Worm (Caenorhabditis elegans) whole organism, L3 larva: ENCODE data around the gene nop-1.
A peak's percentile ranks its signal among the peaks of the same experiment; 100 is the strongest.

ENCODE experiments used
- R02D3.7 ChIP-seq: fragments of 150-350 bp; optimal IDR thresholded peaks from 2 replicates; lab custom pipeline; 2014; ENCODE audit warnings: missing biosample characterization, missing genetic modification characterization
- ZK546.5 ChIP-seq: sonication (generic microtip); optimal IDR thresholded peaks from 2 replicates; lab custom pipeline; 2017; ENCODE audit warnings: missing biosample characterization, missing genetic modification characterization
- aly-2 ChIP-seq: fragments of 150-350 bp; optimal IDR thresholded peaks from 2 replicates; lab custom pipeline; 2014; ENCODE audit warnings: missing biosample characterization, missing genetic modification characterization
- ama-1 ChIP-seq: fragments of 150-350 bp; optimal IDR thresholded peaks from 2 replicates; lab custom pipeline; 2018
- ceh-16 ChIP-seq: sonication (generic microtip); optimal IDR thresholded peaks from 2 replicates; lab custom pipeline; 2017; ENCODE audit warnings: missing biosample characterization, missing genetic modification characterization
- ceh-28 ChIP-seq: fragments of 150-350 bp; optimal IDR thresholded peaks from 2 replicates; lab custom pipeline; 2014; ENCODE audit warnings: missing biosample characterization, missing genetic modification reagents, missing genetic modification characterization
- ceh-82 ChIP-seq: fragments of 150-350 bp; optimal IDR thresholded peaks from 2 replicates; lab custom pipeline; 2014; ENCODE audit warnings: missing biosample characterization, missing genetic modification characterization
- ceh-9 ChIP-seq: sonication (generic microtip); optimal IDR thresholded peaks from 2 replicates; lab custom pipeline; 2018; ENCODE audit warnings: missing biosample characterization, missing genetic modification characterization
- daf-12 ChIP-seq: fragments of 150-350 bp; optimal IDR thresholded peaks from 2 replicates; lab custom pipeline; 2014; ENCODE audit warnings: missing biosample characterization, missing genetic modification reagents, missing genetic modification characterization
- egl-27 ChIP-seq: sonication (generic microtip); optimal IDR thresholded peaks from 4 replicates; lab custom pipeline; 2017; ENCODE audit warnings: missing biosample characterization, missing genetic modification reagents, missing genetic modification characterization
- egl-5 ChIP-seq: fragments of 150-350 bp; optimal IDR thresholded peaks from 2 replicates; lab custom pipeline; 2017; ENCODE audit warnings: missing biosample characterization, missing genetic modification reagents, missing genetic modification characterization, inconsistent platforms
- elt-1 ChIP-seq: fragments of 150-350 bp; optimal IDR thresholded peaks from 2 replicates; lab custom pipeline; 2014; ENCODE audit warnings: missing biosample characterization, missing genetic modification characterization
- elt-2 ChIP-seq: sonication (generic microtip); optimal IDR thresholded peaks from 2 replicates; lab custom pipeline; 2016; ENCODE audit warnings: missing genetic modification reagents, mild to moderate bottlenecking, missing genetic modification characterization, missing compliant biosample characterization
- elt-3 ChIP-seq, 3 experiments: fragments of 150-350 bp in 1 of 3; sonication (generic microtip) in 2 of 3; optimal IDR thresholded peaks; 2 replicates in 2 of 3; 4 replicates in 1 of 3; lab custom pipeline; 2014 to 2017; ENCODE audit warnings: missing biosample characterization in 3 of 3, missing genetic modification characterization in 3 of 3
- eor-1 ChIP-seq, 2 experiments: fragments of 150-350 bp; optimal IDR thresholded peaks; 2 replicates each; lab custom pipeline; 2014 to 2018; ENCODE audit warnings: missing biosample characterization in 2 of 2, missing genetic modification characterization in 2 of 2
- fkh-10 ChIP-seq: sonication (generic microtip); optimal IDR thresholded peaks from 2 replicates; lab custom pipeline; 2017; ENCODE audit warnings: missing biosample characterization, missing genetic modification reagents, missing genetic modification characterization
- fkh-2 ChIP-seq: fragments of 150-350 bp; optimal IDR thresholded peaks from 2 replicates; lab custom pipeline; 2014; ENCODE audit warnings: missing biosample characterization, missing genetic modification reagents, missing genetic modification characterization
- fos-1 ChIP-seq: fragments of 150-350 bp; optimal IDR thresholded peaks from 2 replicates; lab custom pipeline; 2014; ENCODE audit warnings: missing biosample characterization, missing genetic modification characterization
- hmg-11 ChIP-seq: sonication (generic microtip); optimal IDR thresholded peaks from 2 replicates; lab custom pipeline; 2016; ENCODE audit warnings: missing genetic modification characterization, missing compliant biosample characterization
- jun-1 ChIP-seq: fragments of 150-350 bp; optimal IDR thresholded peaks from 2 replicates; lab custom pipeline; 2014; ENCODE audit warnings: missing biosample characterization, missing genetic modification reagents, missing genetic modification characterization
- lin-15B ChIP-seq: fragments of 150-350 bp; optimal IDR thresholded peaks from 2 replicates; lab custom pipeline; 2014; ENCODE audit warnings: missing biosample characterization, missing genetic modification characterization
- lin-39 ChIP-seq: fragments of 150-350 bp; optimal IDR thresholded peaks from 2 replicates; lab custom pipeline; 2018; ENCODE audit warnings: missing biosample characterization, missing genetic modification reagents, missing genetic modification characterization
- lsy-12 ChIP-seq: sonication (generic microtip); optimal IDR thresholded peaks from 2 replicates; lab custom pipeline; 2016; ENCODE audit warnings: mild to moderate bottlenecking, missing genetic modification characterization, missing compliant biosample characterization
- mdl-1 ChIP-seq: fragments of 150-350 bp; optimal IDR thresholded peaks from 2 replicates; lab custom pipeline; 2014; ENCODE audit warnings: missing biosample characterization, missing genetic modification characterization
- nfya-1 ChIP-seq: sonication (generic microtip); optimal IDR thresholded peaks from 2 replicates; lab custom pipeline; 2017; ENCODE audit warnings: missing genetic modification characterization, mild to moderate bottlenecking, missing compliant biosample characterization, antibody characterized with exemption, moderate library complexity; ENCODE audit not compliant: insufficient read depth
- nhr-11 ChIP-seq: fragments of 150-350 bp; optimal IDR thresholded peaks from 2 replicates; lab custom pipeline; 2014; ENCODE audit warnings: missing biosample characterization, missing genetic modification characterization
- nhr-12 ChIP-seq: fragments of 150-350 bp; optimal IDR thresholded peaks from 2 replicates; lab custom pipeline; 2014; ENCODE audit warnings: missing biosample characterization, missing genetic modification characterization
- nhr-23 ChIP-seq: fragments of 150-350 bp; optimal IDR thresholded peaks from 2 replicates; lab custom pipeline; 2014; ENCODE audit warnings: missing biosample characterization, missing genetic modification reagents, missing genetic modification characterization
- nhr-237 ChIP-seq: fragments of 150-350 bp; optimal IDR thresholded peaks from 2 replicates; lab custom pipeline; 2014; ENCODE audit warnings: missing biosample characterization, missing genetic modification characterization
- nhr-25 ChIP-seq: sonication (generic microtip); optimal IDR thresholded peaks from 2 replicates; lab custom pipeline; 2017; ENCODE audit warnings: missing biosample characterization, missing genetic modification characterization
- nhr-28 ChIP-seq: fragments of 150-350 bp; optimal IDR thresholded peaks from 2 replicates; lab custom pipeline; 2014; ENCODE audit warnings: missing biosample characterization, missing genetic modification characterization
- nhr-43 ChIP-seq: sonication (generic microtip); optimal IDR thresholded peaks from 2 replicates; lab custom pipeline; 2016; ENCODE audit warnings: mild to moderate bottlenecking, missing genetic modification characterization, missing compliant biosample characterization; ENCODE audit not compliant: poor library complexity, severe bottlenecking
- nhr-67 ChIP-seq: fragments of 150-350 bp; optimal IDR thresholded peaks from 2 replicates; lab custom pipeline; 2014; ENCODE audit warnings: missing biosample characterization, missing genetic modification characterization
- nhr-76 ChIP-seq: fragments of 150-350 bp; sonication (generic microtip); optimal IDR thresholded peaks from 5 replicates; lab custom pipeline; 2014; ENCODE audit warnings: missing biosample characterization, missing genetic modification characterization
- nhr-77 ChIP-seq: fragments of 150-350 bp; optimal IDR thresholded peaks from 2 replicates; lab custom pipeline; 2014; ENCODE audit warnings: missing biosample characterization, missing genetic modification characterization
- pha-4 ChIP-seq: fragments of 150-350 bp; optimal IDR thresholded peaks from 2 replicates; lab custom pipeline; 2014; ENCODE audit warnings: missing biosample characterization, missing genetic modification reagents, missing genetic modification characterization
- pqm-1 ChIP-seq: fragments of 150-350 bp; optimal IDR thresholded peaks from 2 replicates; lab custom pipeline; 2017; ENCODE audit warnings: missing biosample characterization, missing genetic modification characterization, inconsistent platforms
- sea-2 ChIP-seq: fragments of 150-350 bp; sonication (generic microtip); optimal IDR thresholded peaks from 4 replicates; lab custom pipeline; 2014; ENCODE audit warnings: missing biosample characterization, missing genetic modification reagents, missing genetic modification characterization
- skn-1 ChIP-seq: fragments of 150-350 bp; optimal IDR thresholded peaks from 2 replicates; lab custom pipeline; 2014; ENCODE audit warnings: missing biosample characterization, missing genetic modification characterization
- snpc-4 ChIP-seq: fragments of 150-350 bp; optimal IDR thresholded peaks from 2 replicates; lab custom pipeline; 2014; ENCODE audit warnings: missing biosample characterization, missing genetic modification characterization
- tbx-2 ChIP-seq: sonication (generic microtip); optimal IDR thresholded peaks from 2 replicates; lab custom pipeline; 2016; ENCODE audit warnings: mild to moderate bottlenecking, missing genetic modification characterization, missing compliant biosample characterization
- unc-39 ChIP-seq: sonication (generic microtip); optimal IDR thresholded peaks from 4 replicates; lab custom pipeline; 2017; ENCODE audit warnings: missing biosample characterization, missing genetic modification characterization
- unc-62 ChIP-seq: fragments of 150-350 bp; sonication (generic microtip); optimal IDR thresholded peaks from 4 replicates; lab custom pipeline; 2014; ENCODE audit warnings: missing biosample characterization, missing genetic modification reagents, missing genetic modification characterization
- zag-1 ChIP-seq: fragments of 150-350 bp; optimal IDR thresholded peaks from 2 replicates; lab custom pipeline; 2014; ENCODE audit warnings: missing biosample characterization, missing genetic modification characterization
- ztf-11 ChIP-seq: fragments of 150-350 bp; optimal IDR thresholded peaks from 2 replicates; lab custom pipeline; 2014; ENCODE audit warnings: missing biosample characterization, missing genetic modification characterization
- ztf-4 ChIP-seq: fragments of 150-350 bp; optimal IDR thresholded peaks from 2 replicates; lab custom pipeline; 2014; ENCODE audit warnings: missing biosample characterization, missing genetic modification characterization

Gene nop-1

DNA sequence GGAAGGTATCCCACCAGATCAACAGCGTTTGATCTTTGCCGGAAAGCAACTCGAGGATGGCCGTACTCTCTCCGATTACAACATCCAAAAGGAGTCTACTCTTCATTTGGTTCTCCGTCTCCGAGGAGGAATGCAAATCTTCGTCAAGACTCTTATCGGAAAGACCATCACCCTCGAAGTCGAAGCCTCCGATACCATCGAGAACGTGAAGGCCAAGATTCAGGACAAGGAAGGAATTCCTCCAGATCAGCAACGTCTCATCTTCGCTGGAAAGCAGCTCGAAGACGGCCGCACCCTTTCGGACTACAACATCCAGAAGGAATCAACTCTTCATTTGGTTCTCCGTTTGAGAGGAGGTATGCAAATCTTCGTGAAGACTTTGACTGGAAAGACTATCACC, 16.4 kb upstream of the nop-1 start:
- peak; percentile 90 for TF ChIP-seq ama-1 (lab: Kevin White, UChicago)
- no peak for TF ChIP-seq pha-4 (tag; lab: Kevin White, UChicago)

DNA sequence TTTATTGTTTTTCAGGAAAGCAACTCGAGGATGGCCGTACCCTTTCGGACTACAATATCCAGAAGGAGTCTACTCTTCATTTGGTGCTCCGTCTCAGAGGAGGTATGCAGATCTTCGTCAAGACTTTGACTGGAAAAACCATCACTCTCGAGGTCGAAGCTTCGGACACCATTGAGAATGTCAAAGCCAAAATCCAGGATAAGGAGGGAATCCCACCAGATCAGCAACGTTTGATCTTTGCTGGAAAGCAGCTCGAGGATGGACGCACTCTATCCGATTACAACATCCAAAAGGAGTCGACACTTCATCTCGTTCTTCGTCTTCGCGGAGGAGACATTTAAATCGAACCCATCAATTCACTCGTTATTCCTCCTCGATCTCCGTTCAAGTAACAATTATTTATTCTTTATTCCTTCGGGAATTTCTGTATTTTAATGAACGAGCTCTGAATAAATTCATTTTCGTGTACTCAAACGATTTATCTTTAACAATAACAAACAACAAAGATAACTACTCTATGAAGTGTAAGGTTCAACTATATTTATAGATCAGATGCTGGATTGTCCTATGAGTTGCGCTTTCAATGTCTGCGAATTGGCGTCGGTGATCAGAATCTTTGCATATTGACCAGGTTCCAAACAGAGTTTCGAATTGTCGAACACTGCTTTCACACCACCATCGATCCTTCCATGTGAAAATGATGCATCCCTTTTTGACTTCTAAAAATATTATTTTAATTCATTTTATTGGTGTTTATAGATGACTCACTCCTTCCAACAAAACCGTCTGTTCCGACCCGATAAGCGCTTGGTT, 14.9 kb upstream of the nop-1 start:
- TF ChIP-seq fkh-2 (tag; lab: Kevin White, UChicago) (no peak), nhr-25 (tag; lab: Kevin White, UChicago) (peak; percentile 32), nhr-11 (tag; lab: Kevin White, UChicago) (no peak), nhr-77 (tag; lab: Kevin White, UChicago) (no peak), unc-62 (GFP tag; lab: Kevin White, UChicago) (no peak), nhr-28 (tag; lab: Kevin White, UChicago) (no peak), ama-1 (lab: Kevin White, UChicago) (peak; percentile 98), elt-1 (tag; lab: Kevin White, UChicago) (peak; percentile 21), snpc-4 (tag; lab: Kevin White, UChicago) (no peak), ceh-16 (tag; lab: Kevin White, UChicago) (no peak), ztf-11 (no peak), hmg-11 (tag; lab: Kevin White, UChicago) (peak; percentile 16), lin-39 (tag; lab: Kevin White, UChicago) (no peak), R02D3.7 (tag; lab: Kevin White, UChicago) (peak; percentile 34), nhr-23 (tag; lab: Kevin White, UChicago) (peak; percentile 75), lsy-12 (tag; lab: Kevin White, UChicago) (peak; percentile 73), elt-3 (tag; optimal IDR thresholded peaks at IDR 0.05; lab: Kevin White, UChicago) (no peak), egl-5 (tag; lab: Kevin White, UChicago) (no peak), zag-1 (tag; lab: Kevin White, UChicago) (no peak), sea-2 (no peak), jun-1 (peak; percentile 57), nhr-43 (peak; percentile 92), nhr-67 (tag; lab: Kevin White, UChicago) (no peak), ceh-82 (peak; percentile 50), nhr-12 (tag; lab: Kevin White, UChicago) (no peak), skn-1 (tag; lab: Kevin White, UChicago) (no peak), ztf-4 (peak; percentile 83), daf-12 (tag; lab: Kevin White, UChicago) (no peak), ZK546.5 (tag; lab: Kevin White, UChicago) (no peak), unc-39 (tag; lab: Kevin White, UChicago) (no peak), mdl-1 (tag; lab: Kevin White, UChicago) (no peak), lin-15B (tag; lab: Kevin White, UChicago) (no peak), egl-27 (no peak), ceh-28 (tag; lab: Kevin White, UChicago) (no peak), pqm-1 (tag; lab: Kevin White, UChicago) (no peak), nfya-1 (peak; percentile 45), nhr-237 (no peak), fos-1 (tag; lab: Kevin White, UChicago) (no peak), eor-1 (tag; optimal IDR thresholded peaks at IDR 0.05; lab: Kevin White, UChicago) (no peak), tbx-2 (tag; lab: Kevin White, UChicago) (peak; percentile 70), elt-2 (peak; percentile 55), nhr-76 (tag; lab: Kevin White, UChicago) (no peak), ceh-9 (tag; lab: Kevin White, UChicago) (no peak), pha-4 (tag; lab: Kevin White, UChicago) (peak; percentile 23), aly-2 (no peak), fkh-10 (GFP tag; lab: Kevin White, UChicago) (no peak)
